Worm (Caenorhabditis elegans): Measurements from ENCODE around the gene C27D8.2.

ce11 chrIV:12698880-12699279, 12.1 kb upstream of the C27D8.2 start:
- TF ChIP-seq ceh-16 (tag; optimal IDR thresholded peaks at IDR 0.05), result no peak
- no peak for TF ChIP-seq R02D3.7 (tag; optimal IDR thresholded peaks at IDR 0.05)
- TF ChIP-seq ZK546.5 (tag; optimal IDR thresholded peaks at IDR 0.05), result no peak
- TF ChIP-seq gmeb-1 (tag; optimal IDR thresholded peaks at IDR 0.05), result peak; percentile 24
- TF ChIP-seq unc-39 (tag; optimal IDR thresholded peaks at IDR 0.05), result no peak
- no peak for TF ChIP-seq skn-1 (tag; optimal IDR thresholded peaks at IDR 0.05)
- peak; percentile 23 for TF ChIP-seq F13H6.1 (tag; optimal IDR thresholded peaks at IDR 0.05)
- no peak for TF ChIP-seq nhr-77 (tag; optimal IDR thresholded peaks at IDR 0.05)
- TF ChIP-seq fos-1 (tag; optimal IDR thresholded peaks at IDR 0.05), result peak; percentile 79

Measured in whole organism, L2 larva.